Comparison of ENCODE assay signal across 2 fruit fly cellular contexts in the genomic region with DNA sequence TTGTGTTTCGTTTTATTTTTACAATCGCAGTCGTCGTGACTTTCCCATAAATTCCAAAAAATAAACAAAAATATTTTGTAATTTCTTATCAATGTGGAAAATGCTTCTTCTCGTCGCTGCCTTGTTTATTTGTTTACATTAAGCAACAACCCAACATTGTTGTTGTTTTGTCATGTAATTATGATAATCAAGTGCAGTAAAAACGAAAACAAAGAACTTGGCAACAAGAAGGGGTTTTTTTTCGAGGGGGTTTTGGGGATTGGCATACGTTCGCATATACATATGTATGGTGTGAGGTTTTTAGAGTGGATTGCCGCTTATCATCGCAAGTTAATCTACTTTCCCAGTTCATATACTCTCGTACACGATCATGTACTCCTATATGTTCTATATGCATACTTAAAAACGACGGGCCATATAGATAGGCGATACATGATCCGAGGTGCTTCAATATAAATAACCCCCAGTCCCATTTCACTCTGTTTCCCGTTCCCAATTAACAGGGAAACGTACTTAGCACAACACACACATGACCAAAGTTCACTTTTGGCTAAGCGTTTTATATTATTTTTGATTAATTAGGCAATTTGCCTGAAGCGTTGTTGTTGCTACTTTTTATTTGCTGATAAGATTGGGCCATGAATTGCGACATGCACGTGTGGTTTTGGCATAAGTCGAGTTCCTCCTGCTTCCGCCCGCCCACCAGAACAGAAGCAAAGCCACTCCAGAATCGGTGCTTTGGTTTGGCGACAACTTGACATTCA.
A peak's percentile ranks its signal among the peaks of the same experiment; 100 is the strongest.
TF ChIP-seq lines count a peak whose summit lies in the region.

No protein-coding gene starts in this region.

TF ChIP-seq in whole organism, embryonic, 481 proteins besides CTCF, POLR2A, EP300 and RAD21 (continued from another document and continues in another):
- no peak for TF ChIP-seq YL-1 (GFP tag; optimal IDR thresholded peaks at IDR 0.05; lab: Kevin White, UChicago)
- TF ChIP-seq btn (GFP tag; optimal IDR thresholded peaks at IDR 0.05; lab: Kevin White, UChicago): no peak
- TF ChIP-seq gcm (GFP tag; optimal IDR thresholded peaks at IDR 0.05; lab: Kevin White, UChicago): no peak
- TF ChIP-seq Dll (GFP tag; IDR thresholded peaks at IDR 0.05; lab: Robert Waterston, UW; ENCODE audit: partially characterized antibody): no peak
- no peak for TF ChIP-seq CG2712 (tag; optimal IDR thresholded peaks at IDR 0.05; lab: Kevin White, UChicago)
- TF ChIP-seq Xrp1 (GFP tag; IDR thresholded peaks at IDR 0.05; lab: Robert Waterston, UW): peak; percentile 10; the same call in 1 of the 2 replicates
- no peak for TF ChIP-seq CG34422 (GFP tag; IDR thresholded peaks at IDR 0.05; lab: Robert Waterston, UW)
- no peak for TF ChIP-seq Scr (GFP tag; IDR thresholded peaks at IDR 0.05; lab: Robert Waterston, UW; ENCODE audit: partially characterized antibody)
- no peak for TF ChIP-seq Ptx1 (GFP tag; IDR thresholded peaks at IDR 0.05; lab: Robert Waterston, UW)
- TF ChIP-seq CG1233 (GFP tag; optimal IDR thresholded peaks at IDR 0.05; lab: Kevin White, UChicago): no peak
- no peak for TF ChIP-seq bigmax (GFP tag; optimal IDR thresholded peaks at IDR 0.05; lab: Kevin White, UChicago)
- TF ChIP-seq CG3407 (GFP tag; optimal IDR thresholded peaks at IDR 0.05; lab: Kevin White, UChicago): peak; percentile 35
- no peak for TF ChIP-seq jing (GFP tag; optimal IDR thresholded peaks at IDR 0.05; lab: Kevin White, UChicago)
- TF ChIP-seq CG11093 (GFP tag; IDR thresholded peaks at IDR 0.05; lab: Robert Waterston, UW): no peak
- no peak for TF ChIP-seq seq (GFP tag; IDR thresholded peaks at IDR 0.05; lab: Robert Waterston, UW)
- no peak for TF ChIP-seq CG14667 (GFP tag; IDR thresholded peaks at IDR 0.05; lab: Robert Waterston, UW)
- peak; percentile 13 for TF ChIP-seq unpg (GFP tag; optimal IDR thresholded peaks at IDR 0.05; lab: Kevin White, UChicago)
- TF ChIP-seq hkb (optimal IDR thresholded peaks at IDR 0.05; lab: Kevin White, UChicago): no peak
- no peak for TF ChIP-seq hkb (GFP tag; IDR thresholded peaks at IDR 0.05; lab: Robert Waterston, UW)
- no peak for TF ChIP-seq Six4 (GFP tag; optimal IDR thresholded peaks at IDR 0.05; lab: Kevin White, UChicago)
- no peak for TF ChIP-seq CG16813 (GFP tag; IDR thresholded peaks at IDR 0.05; lab: Robert Waterston, UW; ENCODE audit: partially characterized antibody)
- TF ChIP-seq chinmo (GFP tag; IDR thresholded peaks at IDR 0.05; lab: Robert Waterston, UW; ENCODE audit: partially characterized antibody): 0 out of 4 replicates have a peak, but pooled peaks have one; percentile 30
- no peak for TF ChIP-seq CG1603 (tag; optimal IDR thresholded peaks at IDR 0.05; lab: Kevin White, UChicago)
- TF ChIP-seq Sry-β (GFP tag; optimal IDR thresholded peaks at IDR 0.05; lab: Kevin White, UChicago): peak; percentile 5
- peak; percentile 21 for TF ChIP-seq Sox102F (GFP tag; optimal IDR thresholded peaks at IDR 0.05; lab: Kevin White, UChicago)
- no peak for TF ChIP-seq CG6765 (GFP tag; optimal IDR thresholded peaks at IDR 0.05; lab: Kevin White, UChicago)
- peak; percentile 58 for TF ChIP-seq sug (tag; optimal IDR thresholded peaks at IDR 0.05; lab: Kevin White, UChicago)
- TF ChIP-seq CG14860 (GFP tag; IDR thresholded peaks at IDR 0.05; lab: Robert Waterston, UW; ENCODE audit: partially characterized antibody): no peak
- no peak for TF ChIP-seq CG2199 (GFP tag; IDR thresholded peaks at IDR 0.05; lab: Robert Waterston, UW)
- no peak for TF ChIP-seq tio (GFP tag; optimal IDR thresholded peaks at IDR 0.05; lab: Kevin White, UChicago)
- TF ChIP-seq stwl (tag; optimal IDR thresholded peaks at IDR 0.05; lab: Kevin White, UChicago): no peak
- TF ChIP-seq CG11085 (GFP tag; IDR thresholded peaks at IDR 0.05; lab: Robert Waterston, UW): no peak
- TF ChIP-seq CG17912 (GFP tag; optimal IDR thresholded peaks at IDR 0.05; lab: Kevin White, UChicago): peak; percentile 2
- peak; percentile 0 for TF ChIP-seq CG15514 (GFP tag; optimal IDR thresholded peaks at IDR 0.05; lab: Kevin White, UChicago)
- TF ChIP-seq CG13894 (tag; optimal IDR thresholded peaks at IDR 0.05; lab: Kevin White, UChicago): no peak
- TF ChIP-seq Bdp1 (GFP tag; optimal IDR thresholded peaks at IDR 0.05; lab: Kevin White, UChicago): no peak
- no peak for TF ChIP-seq MTF-1 (GFP tag; optimal IDR thresholded peaks at IDR 0.05; lab: Kevin White, UChicago; ENCODE audit: borderline replicate concordance)
- TF ChIP-seq her (GFP tag; optimal IDR thresholded peaks at IDR 0.05; lab: Kevin White, UChicago): no peak
- TF ChIP-seq nom (GFP tag; optimal IDR thresholded peaks at IDR 0.05; lab: Kevin White, UChicago): no peak
- TF ChIP-seq CG4617 (GFP tag; optimal IDR thresholded peaks at IDR 0.05; lab: Kevin White, UChicago; ENCODE audit: borderline replicate concordance): no peak
- TF ChIP-seq CG10654 (GFP tag; optimal IDR thresholded peaks at IDR 0.05; lab: Kevin White, UChicago): no peak
- no peak for TF ChIP-seq Awh (GFP tag; IDR thresholded peaks at IDR 0.05; lab: Robert Waterston, UW)
- no peak for TF ChIP-seq CG4282 (GFP tag; optimal IDR thresholded peaks at IDR 0.05; lab: Kevin White, UChicago)
- TF ChIP-seq luna (GFP tag; optimal IDR thresholded peaks at IDR 0.05; lab: Kevin White, UChicago): no peak
- TF ChIP-seq CG2202 (tag; optimal IDR thresholded peaks at IDR 0.05; lab: Kevin White, UChicago): no peak
- peak; percentile 16 for TF ChIP-seq CG10543 (GFP tag; optimal IDR thresholded peaks at IDR 0.05; lab: Kevin White, UChicago)
- no peak for TF ChIP-seq CG32772 (GFP tag; IDR thresholded peaks at IDR 0.05; lab: Robert Waterston, UW)
- TF ChIP-seq HLHmδ (GFP tag; optimal IDR thresholded peaks at IDR 0.05; lab: Kevin White, UChicago): no peak
- no peak for TF ChIP-seq knrl (GFP tag; IDR thresholded peaks at IDR 0.05; lab: Robert Waterston, UW; ENCODE audit: partially characterized antibody)
- peak; percentile 90 for TF ChIP-seq cwo (GFP tag; optimal IDR thresholded peaks at IDR 0.05; lab: Kevin White, UChicago)
- TF ChIP-seq Dbx (GFP tag; IDR thresholded peaks at IDR 0.05; lab: Robert Waterston, UW): no peak
- no peak for TF ChIP-seq gce (GFP tag; IDR thresholded peaks at IDR 0.05; lab: Robert Waterston, UW)
- TF ChIP-seq corto (GFP tag; optimal IDR thresholded peaks at IDR 0.05; lab: Kevin White, UChicago): no peak
- TF ChIP-seq salm (tag; optimal IDR thresholded peaks at IDR 0.05; lab: Kevin White, UChicago): peak; percentile 40
- TF ChIP-seq CG33557 (GFP tag; optimal IDR thresholded peaks at IDR 0.05; lab: Kevin White, UChicago): no peak
- no peak for TF ChIP-seq sc (optimal IDR thresholded peaks at IDR 0.05; lab: Kevin White, UChicago)
- TF ChIP-seq sc (GFP tag; optimal IDR thresholded peaks at IDR 0.05; lab: Kevin White, UChicago): no peak
- TF ChIP-seq zfh2 (GFP tag; optimal IDR thresholded peaks at IDR 0.05; lab: Kevin White, UChicago): no peak
- no peak for TF ChIP-seq Mes4 (GFP tag; optimal IDR thresholded peaks at IDR 0.05; lab: Kevin White, UChicago)
- TF ChIP-seq CG18011 (GFP tag; optimal IDR thresholded peaks at IDR 0.05; lab: Kevin White, UChicago): no peak
- TF ChIP-seq Kr (GFP tag; optimal IDR thresholded peaks at IDR 0.05; lab: Kevin White, UChicago): no peak
- TF ChIP-seq CG3838 (GFP tag; optimal IDR thresholded peaks at IDR 0.05; lab: Kevin White, UChicago): peak; percentile 37

TF ChIP-seq in whole organism, prepupa, 60 proteins besides CTCF, POLR2A, EP300 and RAD21 (continued from another document):
- TF ChIP-seq dsx (GFP tag; optimal IDR thresholded peaks at IDR 0.05; lab: Kevin White, UChicago; ENCODE audit: poor library complexity, severe bottlenecking) (peak; percentile 50), CG7368 (GFP tag; optimal IDR thresholded peaks at IDR 0.05; lab: Kevin White, UChicago) (no peak), CG10631 (GFP tag; optimal IDR thresholded peaks at IDR 0.05; lab: Kevin White, UChicago) (no peak), CG11762 (GFP tag; optimal IDR thresholded peaks at IDR 0.05; lab: Kevin White, UChicago; ENCODE audit: insufficient read depth) (no peak), svp (GFP tag; lab: Kevin White, UChicago) (peak; percentile 90), CG31627 (GFP tag; optimal IDR thresholded peaks at IDR 0.05; lab: Kevin White, UChicago) (no peak), cyc (GFP tag; optimal IDR thresholded peaks at IDR 0.05; lab: Kevin White, UChicago) (no peak), CG9139 (GFP tag; optimal IDR thresholded peaks at IDR 0.05; lab: Kevin White, UChicago) (peak; percentile 5), CG10669 (GFP tag; optimal IDR thresholded peaks at IDR 0.05; lab: Kevin White, UChicago) (no peak), Hr4 (GFP tag; optimal IDR thresholded peaks at IDR 0.05; lab: Kevin White, UChicago) (no peak), CG8319 (GFP tag; optimal IDR thresholded peaks at IDR 0.05; lab: Kevin White, UChicago) (no peak), CG11294 (GFP tag; IDR thresholded peaks at IDR 0.05; lab: Robert Waterston, UW) (no peak), Eip75B (GFP tag; optimal IDR thresholded peaks at IDR 0.05; lab: Kevin White, UChicago) (no peak), Eip93F (GFP tag; optimal IDR thresholded peaks at IDR 0.05; lab: Kevin White, UChicago) (peak; percentile 61), CG6163 (GFP tag; IDR thresholded peaks at IDR 0.05; lab: Robert Waterston, UW) (no peak), Ets21C (GFP tag; optimal IDR thresholded peaks at IDR 0.05; lab: Kevin White, UChicago) (no peak), Sox15 (GFP tag; optimal IDR thresholded peaks at IDR 0.05; lab: Kevin White, UChicago) (no peak), CG3032 (tag; optimal IDR thresholded peaks at IDR 0.05; lab: Kevin White, UChicago) (no peak), CG34406 (GFP tag; optimal IDR thresholded peaks at IDR 0.05; lab: Kevin White, UChicago) (no peak), vri (GFP tag; optimal IDR thresholded peaks at IDR 0.05; lab: Kevin White, UChicago) (peak; percentile 78), CG8632 (GFP tag; optimal IDR thresholded peaks at IDR 0.05; lab: Kevin White, UChicago) (peak; percentile 2), Lpt (GFP tag; optimal IDR thresholded peaks at IDR 0.05; lab: Kevin White, UChicago) (no peak)
